Worm (Caenorhabditis elegans): Measurements from ENCODE around the gene R12C12.9.

DNA sequence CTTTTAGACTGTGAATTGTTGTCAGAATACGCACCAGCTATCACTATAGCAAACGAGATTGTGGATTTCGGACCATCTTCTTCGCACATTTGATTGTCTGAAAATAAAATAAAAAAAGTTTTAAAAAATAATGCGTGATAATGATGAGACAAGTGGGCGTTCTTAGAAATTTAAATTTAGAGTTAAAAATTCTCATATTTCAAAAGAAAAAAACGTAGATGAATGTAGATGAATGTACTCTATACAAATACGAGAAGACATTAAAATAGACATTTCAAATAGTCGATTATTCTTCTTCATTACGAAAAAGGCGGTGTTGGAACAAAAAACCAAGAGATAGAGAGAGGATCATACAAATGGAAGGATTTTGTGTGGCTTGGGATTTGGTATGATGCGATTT lies 49.9 kb downstream of the R12C12.9 start, which contains the start of gene B0034.5:
- TF ChIP-seq nhr-237 (tag; optimal IDR thresholded peaks at IDR 0.05) (no peak), jun-1 (tag; optimal IDR thresholded peaks at IDR 0.05) (no peak), ama-1 (optimal IDR thresholded peaks at IDR 0.05) (no peak), tbx-2 (tag; optimal IDR thresholded peaks at IDR 0.05) (no peak), nhr-11 (tag; optimal IDR thresholded peaks at IDR 0.05) (no peak), zag-1 (tag; optimal IDR thresholded peaks at IDR 0.05) (no peak), egl-27 (tag; optimal IDR thresholded peaks at IDR 0.05) (no peak), nhr-76 (tag; optimal IDR thresholded peaks at IDR 0.05) (no peak), nhr-84 (tag; optimal IDR thresholded peaks at IDR 0.05) (no peak), fos-1 (tag; optimal IDR thresholded peaks at IDR 0.05) (no peak), fkh-10 (GFP tag; optimal IDR thresholded peaks at IDR 0.05) (no peak), unc-62 (GFP tag; optimal IDR thresholded peaks at IDR 0.05) (no peak), unc-130 (tag; optimal IDR thresholded peaks at IDR 0.05) (no peak), lin-15B (tag; optimal IDR thresholded peaks at IDR 0.05) (no peak)

Measured in whole organism, L1 larva.